Worm (Caenorhabditis elegans) whole organism, young adult: ENCODE results near the gene atg-10.

Source experiments
- B0035.1 ChIP-seq: sonication (generic microtip); optimal IDR thresholded peaks from 2 replicates; lab custom pipeline; 2016; ENCODE audit warnings: missing genetic modification characterization, mild to moderate bottlenecking, missing compliant biosample characterization, missing genotype, missing genetic modification reagents
- B0261.1 ChIP-seq: sonication (generic microtip); optimal IDR thresholded peaks from 2 replicates; lab custom pipeline; 2016; ENCODE audit warnings: mild to moderate bottlenecking, missing genetic modification characterization, moderate library complexity, missing compliant biosample characterization
- C17E4.6 ChIP-seq: fragments of 200-800 bp; sonication (Bioruptor generic); IDR thresholded peaks from 2 replicates; pipeline ENCODE4 v1.3.6; 2022; ENCODE audit warnings: missing genetic modification reagents, missing genetic modification characterization, missing compliant biosample characterization
- F33H1.4 ChIP-seq: fragments of 200-800 bp; sonication (Bioruptor generic); IDR thresholded peaks from 2 replicates; pipeline ENCODE4 v1.3.6; 2022; ENCODE audit warnings: missing genetic modification reagents, missing genetic modification characterization, missing compliant biosample characterization
- F39B2.1 ChIP-seq: fragments of 200-800 bp; sonication (Bioruptor generic); IDR thresholded peaks from 2 replicates; pipeline ENCODE4 v1.3.6; 2022; ENCODE audit warnings: missing genetic modification reagents, missing genetic modification characterization, missing compliant biosample characterization
- F49E8.2 ChIP-seq: sonication (generic microtip); optimal IDR thresholded peaks from 3 replicates; lab custom pipeline; 2017; ENCODE audit warnings: missing genetic modification characterization, mild to moderate bottlenecking, missing compliant biosample characterization, antibody characterized with exemption, moderate library complexity; ENCODE audit not compliant: insufficient read depth
- F55B11.4 ChIP-seq: sonication (generic microtip); optimal IDR thresholded peaks from 2 replicates; lab custom pipeline; 2016; ENCODE audit warnings: missing compliant biosample characterization, missing genetic modification characterization, borderline replicate concordance; ENCODE audit not compliant: insufficient read depth
- K12H6.12 ChIP-seq: fragments of 200-800 bp; sonication (Bioruptor generic); optimal IDR thresholded peaks from 2 replicates; lab custom pipeline; 2018; ENCODE audit warnings: mild to moderate bottlenecking, missing genetic modification characterization, missing compliant biosample characterization
- T07F8.4 ChIP-seq: sonication (generic microtip); optimal IDR thresholded peaks from 2 replicates; lab custom pipeline; 2016; ENCODE audit warnings: mild to moderate bottlenecking, missing genetic modification characterization, moderate library complexity, missing compliant biosample characterization
- ZK185.1 ChIP-seq: sonication (generic microtip); optimal IDR thresholded peaks from 2 replicates; lab custom pipeline; 2016; ENCODE audit warnings: mild to moderate bottlenecking, missing genetic modification characterization, missing compliant biosample characterization; ENCODE audit not compliant: poor library complexity, severe bottlenecking
- athp-1 ChIP-seq: sonication (generic microtip); optimal IDR thresholded peaks from 2 replicates; lab custom pipeline; 2017; ENCODE audit warnings: mild to moderate bottlenecking, missing genetic modification characterization, missing compliant biosample characterization
- bed-2 ChIP-seq: fragments of 200-800 bp; sonication (Bioruptor generic); IDR thresholded peaks from 2 replicates; pipeline ENCODE4 v1.3.6; 2022; ENCODE audit warnings: missing genetic modification reagents, missing genetic modification characterization, missing compliant biosample characterization
- ceh-27 ChIP-seq: fragments of 200-800 bp; sonication (Bioruptor generic); optimal IDR thresholded peaks from 2 replicates; lab custom pipeline; 2018; ENCODE audit warnings: mild to moderate bottlenecking, missing genetic modification characterization, moderate library complexity, missing compliant biosample characterization
- chd-7 ChIP-seq: sonication (generic microtip); optimal IDR thresholded peaks from 2 replicates; lab custom pipeline; 2016; ENCODE audit warnings: mild to moderate bottlenecking, missing genetic modification characterization, moderate library complexity, missing compliant biosample characterization
- dpl-1 ChIP-seq: fragments of 150-350 bp; optimal IDR thresholded peaks from 2 replicates; lab custom pipeline; 2014; ENCODE audit warnings: missing biosample characterization, missing genetic modification reagents, missing genetic modification characterization
- efl-1 ChIP-seq: fragments of 150-350 bp; optimal IDR thresholded peaks from 2 replicates; lab custom pipeline; 2014; ENCODE audit warnings: missing biosample characterization, missing genetic modification reagents, missing genetic modification characterization
- egl-44 ChIP-seq: fragments of 200-800 bp; sonication (Bioruptor generic); IDR thresholded peaks from 2 replicates; pipeline ENCODE4 v1.3.6; 2022; ENCODE audit warnings: missing genetic modification reagents, missing genetic modification characterization, missing compliant biosample characterization
- egrh-3 ChIP-seq: fragments of 200-800 bp; sonication (Bioruptor generic); IDR thresholded peaks from 2 replicates; pipeline ENCODE4 v1.3.6; 2022; ENCODE audit warnings: missing genetic modification reagents, missing genetic modification characterization, missing compliant biosample characterization
- fkh-3 ChIP-seq: sonication (generic microtip); optimal IDR thresholded peaks from 2 replicates; lab custom pipeline; 2016; ENCODE audit warnings: mild to moderate bottlenecking, missing genetic modification characterization, missing compliant biosample characterization
- hmg-1.2 ChIP-seq: fragments of 200-800 bp; sonication (Bioruptor generic); IDR thresholded peaks from 2 replicates; pipeline ENCODE4 v1.3.6; 2022; ENCODE audit warnings: missing genetic modification reagents, missing genetic modification characterization, missing compliant biosample characterization
- let-607 ChIP-seq, 2 experiments: fragments of 200-800 bp in 1 of 2; sonication (Bioruptor generic) in 1 of 2; sonication (generic microtip) in 1 of 2; optimal IDR thresholded peaks; 2 replicates each; lab custom pipeline; 2016 to 2018; ENCODE audit warnings: mild to moderate bottlenecking in 2 of 2, missing compliant biosample characterization in 2 of 2, missing genetic modification characterization in 2 of 2, moderate library complexity in 2 of 2, missing genotype in 1 of 2
- lin-35 ChIP-seq, 3 experiments: fragments of 150-350 bp in 2 of 3; sonication (generic microtip) in 1 of 3; optimal IDR thresholded peaks; 2 replicates each; lab custom pipeline; 2014 to 2018; ENCODE audit warnings: missing biosample characterization in 3 of 3, missing genetic modification characterization in 3 of 3, missing genetic modification reagents in 3 of 3
- lin-40 ChIP-seq: sonication (generic microtip); optimal IDR thresholded peaks from 2 replicates; lab custom pipeline; 2016; ENCODE audit warnings: missing genetic modification characterization, mild to moderate bottlenecking, missing compliant biosample characterization, missing genotype, missing genetic modification reagents
- lsl-1 ChIP-seq: fragments of 200-800 bp; sonication (Bioruptor generic); optimal IDR thresholded peaks from 2 replicates; lab custom pipeline; 2018; ENCODE audit warnings: mild to moderate bottlenecking, missing genetic modification characterization, moderate library complexity, missing compliant biosample characterization
- lsy-27 ChIP-seq: sonication (generic microtip); optimal IDR thresholded peaks from 2 replicates; lab custom pipeline; 2017; ENCODE audit warnings: missing genetic modification characterization, mild to moderate bottlenecking, missing compliant biosample characterization, antibody characterized with exemption, missing genotype, borderline replicate concordance; ENCODE audit not compliant: insufficient read depth
- madf-10 ChIP-seq: sonication (generic microtip); optimal IDR thresholded peaks from 2 replicates; lab custom pipeline; 2016; ENCODE audit warnings: mild to moderate bottlenecking, missing genetic modification characterization, missing compliant biosample characterization
- madf-8 ChIP-seq: fragments of 200-800 bp; sonication (Bioruptor generic); conservative IDR thresholded peaks from 2 replicates; pipeline ENCODE4 v1.3.6; 2022; ENCODE audit warnings: missing genetic modification reagents, missing genetic modification characterization, missing compliant biosample characterization
- nfya-1 ChIP-seq: sonication (generic microtip); optimal IDR thresholded peaks from 2 replicates; lab custom pipeline; 2017; ENCODE audit warnings: antibody characterized with exemption, missing compliant biosample characterization, missing genetic modification characterization, borderline replicate concordance; ENCODE audit not compliant: insufficient read depth
- nfyb-1 ChIP-seq: fragments of 200-800 bp; sonication (Bioruptor generic); IDR thresholded peaks from 2 replicates; pipeline ENCODE4 v1.3.6; 2022; ENCODE audit warnings: missing genetic modification reagents, missing genetic modification characterization, missing compliant biosample characterization
- pha-4 ChIP-seq: fragments of 150-350 bp; sonication (generic microtip); optimal IDR thresholded peaks from 2 replicates; lab custom pipeline; 2014; ENCODE audit warnings: missing biosample characterization, missing genetic modification reagents, missing genetic modification characterization
- rcor-1 ChIP-seq: fragments of 200-800 bp; sonication (Bioruptor generic); IDR thresholded peaks from 2 replicates; pipeline ENCODE4 v1.3.6; 2022; ENCODE audit warnings: missing genetic modification reagents, missing genetic modification characterization, missing compliant biosample characterization
- snpc-1.1 ChIP-seq: sonication (generic microtip); optimal IDR thresholded peaks from 2 replicates; lab custom pipeline; 2017; ENCODE audit warnings: missing genetic modification characterization, mild to moderate bottlenecking, missing compliant biosample characterization, antibody characterized with exemption, moderate library complexity, missing genotype, missing genetic modification reagents; ENCODE audit not compliant: insufficient read depth
- snpc-1.3 ChIP-seq: sonication (generic microtip); optimal IDR thresholded peaks from 2 replicates; lab custom pipeline; 2017; ENCODE audit warnings: missing genetic modification characterization, mild to moderate bottlenecking, missing compliant biosample characterization, antibody characterized with exemption, moderate library complexity, missing genotype, missing genetic modification reagents; ENCODE audit not compliant: insufficient read depth
- tbp1 ChIP-seq: fragments of 200-800 bp; sonication (Bioruptor generic); optimal IDR thresholded peaks from 2 replicates; lab custom pipeline; 2018; ENCODE audit warnings: mild to moderate bottlenecking, missing genetic modification characterization, missing compliant biosample characterization
- tbx-9 ChIP-seq: sonication (generic microtip); optimal IDR thresholded peaks from 2 replicates; lab custom pipeline; 2016; ENCODE audit warnings: borderline replicate concordance, missing genetic modification characterization, inconsistent platforms, missing compliant biosample characterization
- ztf-22 ChIP-seq: fragments of 200-800 bp; sonication (Bioruptor generic); optimal IDR thresholded peaks from 2 replicates; lab custom pipeline; 2018; ENCODE audit warnings: mild to moderate bottlenecking, missing genetic modification characterization, moderate library complexity, missing compliant biosample characterization
- ztf-28 ChIP-seq: fragments of 200-800 bp; sonication (Bioruptor generic); IDR thresholded peaks from 2 replicates; pipeline ENCODE4 v1.3.6; 2022; ENCODE audit warnings: missing genetic modification reagents, missing genetic modification characterization, missing compliant biosample characterization
- ztf-6 ChIP-seq: fragments of 200-800 bp; sonication (Bioruptor generic); IDR thresholded peaks from 2 replicates; pipeline ENCODE4 v1.3.6; 2022; ENCODE audit warnings: missing genetic modification reagents, missing genetic modification characterization, missing compliant biosample characterization

The atg-10 gene

ce11 chrII:8683933-8684332 is 25.0 kb downstream of the atg-10 start:
- TF ChIP-seq dpl-1 (GFP tag; lab: Kevin White, UChicago) (peak; percentile 34), chd-7 (tag; lab: Kevin White, UChicago) (no peak), F33H1.4 (GFP tag; lab: Robert Waterston, UW) (peak; percentile 61), snpc-1.3 (tag; lab: Kevin White, UChicago) (peak; percentile 31), bed-2 (GFP tag; lab: Robert Waterston, UW) (no peak), rcor-1 (GFP tag; lab: Robert Waterston, UW) (0 out of 2 replicates have a peak, but pooled peaks have one; percentile 34), athp-1 (tag; lab: Kevin White, UChicago) (peak; percentile 99), C17E4.6 (GFP tag; lab: Robert Waterston, UW) (0 out of 2 replicates have a peak, but pooled peaks have one; percentile 36), B0261.1 (no peak), lin-35 (GFP tag; optimal IDR thresholded peaks at IDR 0.05; lab: Kevin White, UChicago) (peak in 1 of 3 experiments; percentile 57), tbx-9 (tag; lab: Kevin White, UChicago) (no peak), madf-8 (peak; percentile 44; the same call in 1 of the 2 replicates), egrh-3 (no peak), efl-1 (GFP tag; lab: Kevin White, UChicago) (peak; percentile 6), lsl-1 (GFP tag; lab: Kevin White, UChicago) (peak; percentile 52), egl-44 (GFP tag; lab: Robert Waterston, UW) (no peak), hmg-1.2 (GFP tag; lab: Robert Waterston, UW) (0 out of 2 replicates have a peak, but pooled peaks have one; percentile 25), snpc-1.1 (tag; lab: Kevin White, UChicago) (peak; percentile 19), ZK185.1 (tag; lab: Kevin White, UChicago) (no peak)
- TF ChIP-seq, all 124 proteins: peak for 12

- TF ChIP-seq B0035.1 (tag; lab: Kevin White, UChicago) = no peak
- TF ChIP-seq fkh-3 (tag; lab: Kevin White, UChicago) = no peak
- TF ChIP-seq ceh-27 (GFP tag; lab: Kevin White, UChicago) = no peak
- no peak for TF ChIP-seq pha-4 (tag; lab: Kevin White, UChicago)
- no peak for TF ChIP-seq K12H6.12 (tag; lab: Kevin White, UChicago)
- no peak for TF ChIP-seq lsy-27 (tag; lab: Kevin White, UChicago)
- no peak for TF ChIP-seq let-607 (tag; optimal IDR thresholded peaks at IDR 0.05; lab: Kevin White, UChicago)
- TF ChIP-seq F49E8.2 (tag; lab: Kevin White, UChicago) = no peak
Observed at ce11 chrII:8684824-8685223, 25.9 kb downstream of the atg-10 start, which contains the start of gene hgap-2. hgap-2 (minus strand) TSS chrII:8684924.

- TF ChIP-seq nfya-1 (tag; lab: Kevin White, UChicago) (no peak), ztf-22 (GFP tag; lab: Kevin White, UChicago) (no peak), nfyb-1 (GFP tag; lab: Robert Waterston, UW) (no peak), ztf-6 (GFP tag; lab: Robert Waterston, UW) (no peak), snpc-1.3 (tag; lab: Kevin White, UChicago) (no peak), T07F8.4 (tag; lab: Kevin White, UChicago) (no peak), egl-44 (GFP tag; lab: Robert Waterston, UW) (no peak), ztf-28 (GFP tag; lab: Robert Waterston, UW) (no peak), tbp1 (GFP tag; lab: Kevin White, UChicago) (no peak), lin-40 (tag; lab: Kevin White, UChicago) (no peak), F55B11.4 (tag; lab: Kevin White, UChicago) (no peak), F39B2.1 (GFP tag; lab: Robert Waterston, UW) (no peak), madf-10 (no peak), B0261.1 (no peak)
Observed at ce11 chrII:8685623-8686022, 26.7 kb downstream of the atg-10 start, which contains the start of gene C34C6.9. C34C6.9 (plus strand) TSS chrII:8685923.
